Fruit fly (Drosophila melanogaster) whole organism, embryonic: ENCODE measurements around the gene ebo.

Experiments
- B-H1 ChIP-seq: fragments of 200-800 bp; sonication (Bioruptor generic); IDR thresholded peaks from 3 replicates; pipeline ENCODE4 v1.3.6; 2022; ENCODE audit warnings: missing biosample characterization, missing genetic modification characterization
- BtbVII ChIP-seq: fragments of 200-800 bp; sonication (Bioruptor generic); optimal IDR thresholded peaks from 3 replicates; lab custom pipeline; 2017; ENCODE audit warnings: missing biosample characterization, mild to moderate bottlenecking, missing genetic modification characterization
- CG12942 ChIP-seq: fragments of 200-800 bp; sonication (Bioruptor generic); optimal IDR thresholded peaks from 3 replicates; lab custom pipeline; 2016; ENCODE audit warnings: missing biosample characterization, missing genetic modification characterization
- CG16863 ChIP-seq: fragments of 200-800 bp; sonication (Bioruptor generic); optimal IDR thresholded peaks from 3 replicates; lab custom pipeline; 2016; ENCODE audit warnings: missing biosample characterization, missing genetic modification characterization
- CG1832 ChIP-seq: fragments of 200-800 bp; sonication (Bioruptor generic); optimal IDR thresholded peaks from 2 replicates; lab custom pipeline; 2017; ENCODE audit warnings: missing biosample characterization, mild to moderate bottlenecking, missing genetic modification characterization, inconsistent platforms
- CG3726 ChIP-seq: fragments of 200-800 bp; sonication (Bioruptor generic); IDR thresholded peaks from 3 replicates; pipeline ENCODE4, ENCODE4 v1.3.6; 2022; ENCODE audit warnings: missing biosample characterization, missing genetic modification characterization
- CG4282 ChIP-seq: fragments of 200-800 bp; sonication (Bioruptor generic); optimal IDR thresholded peaks from 2 replicates; lab custom pipeline; 2016; ENCODE audit warnings: missing biosample characterization, missing genetic modification characterization
- CG7372 ChIP-seq: fragments of 200-800 bp; sonication (Bioruptor generic); IDR thresholded peaks from 2 replicates; pipeline ENCODE4 v1.3.6; 2022; ENCODE audit warnings: missing biosample characterization, missing genetic modification characterization
- CG9437 ChIP-seq: fragments of 200-800 bp; sonication (Bioruptor generic); optimal IDR thresholded peaks from 2 replicates; lab custom pipeline; 2018; ENCODE audit warnings: missing biosample characterization, mild to moderate bottlenecking, missing genetic modification characterization
- CkIIα-i1 ChIP-seq: fragments of 200-800 bp; sonication (Bioruptor generic); IDR thresholded peaks from 2 replicates; pipeline ENCODE4 v1.3.6; 2022; ENCODE audit warnings: missing biosample characterization, missing genetic modification characterization
- D19B ChIP-seq: fragments of 200-800 bp; sonication (Bioruptor generic); optimal IDR thresholded peaks from 2 replicates; lab custom pipeline; 2017; ENCODE audit warnings: missing biosample characterization, mild to moderate bottlenecking, missing genetic modification characterization
- ERR ChIP-seq: fragments of 200-800 bp; sonication (Bioruptor generic); optimal IDR thresholded peaks from 2 replicates; lab custom pipeline; 2016; ENCODE audit warnings: missing biosample characterization, missing genetic modification characterization
- Gsc ChIP-seq: fragments of 200-800 bp; sonication (Bioruptor generic); IDR thresholded peaks from 2 replicates; pipeline ENCODE4 v1.3.6; 2022; ENCODE audit warnings: missing biosample characterization, missing genetic modification characterization
- Mes4 ChIP-seq: fragments of 200-800 bp; sonication (Bioruptor generic); optimal IDR thresholded peaks from 2 replicates; lab custom pipeline; 2016; ENCODE audit warnings: missing biosample characterization, missing genetic modification characterization
- Oli ChIP-seq: fragments of 200-800 bp; sonication (Bioruptor generic); optimal IDR thresholded peaks from 2 replicates; lab custom pipeline; 2018; ENCODE audit warnings: missing biosample characterization, mild to moderate bottlenecking, missing genetic modification characterization, moderate library complexity
- Pdp1 ChIP-seq, 2 experiments: fragments of 200-800 bp; sonication (Bioruptor generic); optimal IDR thresholded peaks; 3 replicates each; lab custom pipeline; 2016; ENCODE audit warnings: missing biosample characterization in 2 of 2, missing genetic modification characterization in 2 of 2, mild to moderate bottlenecking in 1 of 2, moderate library complexity in 1 of 2
- Rfx ChIP-seq: fragments of 200-800 bp; sonication (Bioruptor generic); IDR thresholded peaks from 2 replicates; pipeline ENCODE4 v1.3.6; 2022; ENCODE audit warnings: missing biosample characterization, missing genetic modification characterization
- Xrp1 ChIP-seq: fragments of 200-800 bp; sonication (Bioruptor generic); IDR thresholded peaks from 2 replicates; pipeline ENCODE4 v1.3.6; 2022; ENCODE audit warnings: missing biosample characterization, missing genetic modification characterization
- btn ChIP-seq: fragments of 200-800 bp; sonication (Bioruptor generic); optimal IDR thresholded peaks from 2 replicates; lab custom pipeline; 2016; ENCODE audit warnings: missing biosample characterization, missing genetic modification characterization
- corto ChIP-seq: fragments of 200-800 bp; sonication (Bioruptor generic); optimal IDR thresholded peaks from 2 replicates; lab custom pipeline; 2016; ENCODE audit warnings: missing biosample characterization, mild to moderate bottlenecking, missing genetic modification characterization, moderate library complexity
- ewg ChIP-seq: fragments of 200-800 bp; sonication (Bioruptor generic); optimal IDR thresholded peaks from 3 replicates; lab custom pipeline; 2017; ENCODE audit warnings: mild to moderate bottlenecking, missing biosample characterization, missing genetic modification reagents, missing genetic modification characterization
- exex ChIP-seq: fragments of 200-800 bp; sonication (Bioruptor generic); optimal IDR thresholded peaks from 4 replicates; lab custom pipeline; 2018; ENCODE audit warnings: missing biosample characterization, mild to moderate bottlenecking, missing genetic modification characterization, moderate library complexity
- gem ChIP-seq: fragments of 200-800 bp; sonication (Bioruptor generic); optimal IDR thresholded peaks from 2 replicates; lab custom pipeline; 2019; ENCODE audit warnings: missing biosample characterization, mild to moderate bottlenecking, missing genetic modification characterization, moderate library complexity
- hb ChIP-seq: fragments of 200-800 bp; sonication (Bioruptor generic); IDR thresholded peaks from 3 replicates; pipeline ENCODE4 v1.3.6; 2022; ENCODE audit warnings: missing biosample characterization, missing genetic modification characterization; ENCODE audit not compliant: partially characterized antibody
- jing ChIP-seq: fragments of 200-800 bp; sonication (Bioruptor generic); optimal IDR thresholded peaks from 2 replicates; lab custom pipeline; 2018; ENCODE audit warnings: missing biosample characterization, mild to moderate bottlenecking, missing genetic modification characterization
- lbe ChIP-seq: fragments of 200-800 bp; sonication (Bioruptor generic); optimal IDR thresholded peaks from 2 replicates; lab custom pipeline; 2016; ENCODE audit warnings: missing biosample characterization, mild to moderate bottlenecking, missing genetic modification characterization
- nerfin-1 ChIP-seq: fragments of 200-800 bp; sonication (Bioruptor generic); optimal IDR thresholded peaks from 3 replicates; lab custom pipeline; 2019; ENCODE audit warnings: missing biosample characterization, mild to moderate bottlenecking, missing genetic modification characterization, moderate library complexity
- nom ChIP-seq: fragments of 200-800 bp; sonication (Bioruptor generic); optimal IDR thresholded peaks from 2 replicates; lab custom pipeline; 2017; ENCODE audit warnings: missing biosample characterization, missing genetic modification characterization, mild to moderate bottlenecking, moderate library complexity, missing genetic modification reagents
- onecut ChIP-seq: fragments of 200-800 bp; sonication (Bioruptor generic); IDR thresholded peaks from 2 replicates; pipeline ENCODE4 v1.3.6; 2022; ENCODE audit warnings: missing biosample characterization, missing genetic modification characterization
- pnt ChIP-seq: fragments of 200-800 bp; sonication (Bioruptor generic); optimal IDR thresholded peaks from 3 replicates; lab custom pipeline; 2016; ENCODE audit warnings: missing biosample characterization, missing genetic modification characterization
- row ChIP-seq: fragments of 200-800 bp; sonication (Bioruptor generic); IDR thresholded peaks from 3 replicates; pipeline ENCODE4 v1.3.6; 2022; ENCODE audit warnings: missing biosample characterization, missing genetic modification characterization
- sens ChIP-seq: fragments of 200-800 bp; sonication (Bioruptor generic); peaks from one replicate; lab custom pipeline; 2016; ENCODE audit warnings: missing biosample characterization, missing genetic modification characterization
- sna ChIP-seq: fragments of 200-800 bp; sonication (Bioruptor generic); IDR thresholded peaks from 2 replicates; pipeline ENCODE4 v1.3.6; 2022; ENCODE audit warnings: missing biosample characterization, missing genetic modification characterization; ENCODE audit not compliant: partially characterized antibody
- zen ChIP-seq: fragments of 200-800 bp; sonication (Bioruptor generic); optimal IDR thresholded peaks from 3 replicates; lab custom pipeline; 2018; ENCODE audit warnings: missing biosample characterization, mild to moderate bottlenecking, missing genetic modification characterization, moderate library complexity

The ebo gene

DNA sequence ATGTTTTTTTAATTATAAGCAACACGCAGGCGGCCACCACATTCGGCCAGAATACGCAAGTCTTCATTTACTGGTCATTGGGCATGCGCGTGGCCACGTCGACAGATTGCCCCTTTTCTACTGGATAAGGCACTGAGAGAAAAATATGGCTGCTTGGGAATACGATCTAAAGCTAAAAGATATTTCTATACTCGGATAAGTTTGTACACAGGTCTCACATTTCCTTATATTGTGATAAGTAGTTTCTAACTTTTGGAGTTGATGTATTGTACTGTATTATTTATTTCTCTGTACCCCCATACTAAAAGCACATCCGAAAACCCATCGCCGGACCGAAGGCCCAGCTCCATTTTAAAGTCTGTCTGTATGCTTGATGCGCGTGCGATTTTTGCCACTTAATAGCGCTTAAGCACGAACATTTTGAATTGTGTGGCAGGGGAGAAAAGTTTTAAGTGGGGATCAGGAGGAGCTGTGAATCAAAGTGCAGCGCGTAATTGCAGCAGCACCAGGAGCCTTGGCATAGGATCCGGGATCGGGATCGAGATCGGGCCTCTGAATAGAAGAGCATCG is 32.3 kb downstream of the ebo start:
- TF ChIP-seq gem (tag; lab: Kevin White, UChicago) (peak; percentile 1), nom (GFP tag; lab: Kevin White, UChicago) (peak; percentile 29), Xrp1 (GFP tag; lab: Robert Waterston, UW) (peak; percentile 26; the same call in 1 of the 2 replicates), Pdp1 (GFP tag; optimal IDR thresholded peaks at IDR 0.05; lab: Kevin White, UChicago) (no peak), sens (GFP tag; lab: Kevin White, UChicago) (peak; percentile 67), onecut (GFP tag; lab: Robert Waterston, UW) (no peak), Oli (tag; lab: Kevin White, UChicago) (no peak), corto (peak; percentile 41), CG3726 (no peak), CG12942 (GFP tag; lab: Kevin White, UChicago) (no peak), ERR (GFP tag; lab: Kevin White, UChicago) (no peak), lbe (GFP tag; lab: Kevin White, UChicago) (peak; percentile 22), CG1832 (GFP tag; lab: Kevin White, UChicago) (no peak), btn (GFP tag; lab: Kevin White, UChicago) (no peak)
- TF ChIP-seq, all 482 proteins: peak for 6

DNA sequence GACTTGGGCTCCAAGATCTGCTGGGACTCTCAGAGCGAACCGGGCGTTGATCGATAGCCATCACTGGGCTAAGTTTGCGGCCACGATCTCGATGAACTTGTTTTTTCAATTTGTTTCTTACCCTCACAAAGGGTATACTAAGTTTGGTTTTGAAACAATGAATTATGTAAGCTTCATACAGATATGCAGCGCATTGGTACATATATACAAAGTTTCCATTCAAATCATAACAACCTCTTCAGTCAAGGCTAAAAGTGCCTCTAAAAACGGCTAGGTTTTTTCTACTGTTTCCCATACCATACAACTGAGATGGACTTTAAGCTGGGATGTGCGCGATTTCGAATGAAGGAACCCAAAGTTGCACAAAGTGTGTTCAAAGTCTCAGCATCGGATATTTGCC is 35.1 kb downstream of the ebo start:
- TF ChIP-seq CG7372 (GFP tag; lab: Robert Waterston, UW) (no peak), B-H1 (GFP tag; lab: Robert Waterston, UW) (no peak), CG4282 (GFP tag; lab: Kevin White, UChicago) (no peak), nerfin-1 (tag; lab: Kevin White, UChicago) (no peak), ewg (GFP tag; lab: Kevin White, UChicago) (no peak), pnt (GFP tag; lab: Kevin White, UChicago) (no peak), CkIIα-i1 (GFP tag; lab: Robert Waterston, UW) (no peak), Gsc (GFP tag; lab: Robert Waterston, UW) (no peak), hb (GFP tag; lab: Robert Waterston, UW) (no peak), BtbVII (GFP tag; lab: Kevin White, UChicago) (no peak), jing (no peak), Rfx (GFP tag; lab: Robert Waterston, UW) (no peak)
- TF ChIP-seq, all 482 proteins: peak for 0

DNA sequence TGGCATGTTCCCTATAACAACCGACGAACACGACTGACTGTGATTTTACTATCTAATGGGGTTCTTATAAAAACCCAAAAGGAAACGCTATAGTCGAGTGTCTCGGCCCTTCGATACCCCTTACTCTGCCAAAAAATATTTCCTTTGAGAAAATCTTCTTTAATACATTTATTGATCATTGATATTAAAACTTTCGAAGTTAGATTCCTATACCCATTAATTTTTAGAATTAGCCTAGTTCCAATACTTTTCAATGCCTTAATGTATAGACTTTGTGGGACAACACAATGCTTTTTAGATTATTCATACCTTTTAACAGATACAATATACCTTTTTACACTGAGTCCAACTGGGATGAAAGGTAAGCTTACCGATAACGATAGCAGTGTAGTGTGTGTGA is 39.0 kb downstream of the ebo start, which contains the start of gene Pgcl:
Gene Pgcl, minus strand, starts transcription at position 45 of the 400 bp plus-strand sequence.
- TF ChIP-seq row (GFP tag; lab: Robert Waterston, UW), result peak; percentile 55
- TF ChIP-seq D19B (GFP tag; lab: Kevin White, UChicago), result peak; percentile 65
- TF ChIP-seq Mes4 (GFP tag; lab: Kevin White, UChicago), result no peak
- TF ChIP-seq sna (GFP tag; lab: Robert Waterston, UW), result no peak
- TF ChIP-seq zen (tag; lab: Kevin White, UChicago), result no peak
- no peak for TF ChIP-seq CG16863

DNA sequence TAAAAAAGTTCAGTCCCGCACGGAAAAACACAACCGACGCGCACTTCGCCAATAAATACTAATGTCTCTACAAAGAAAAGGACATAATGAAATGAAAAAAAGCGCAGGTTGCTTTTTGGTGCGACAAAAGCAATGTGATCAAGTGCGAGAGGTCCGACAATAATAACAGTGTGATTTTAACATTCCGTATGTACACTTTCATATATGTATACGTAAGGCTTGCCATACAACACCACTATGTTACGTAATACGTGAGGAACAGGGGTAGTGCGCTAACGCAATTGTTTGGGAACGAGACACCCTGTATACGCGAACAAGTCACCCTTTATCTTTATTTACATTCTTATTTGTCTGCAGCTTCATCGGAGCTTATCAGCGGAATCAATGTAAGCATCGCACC is 48.2 kb downstream of the ebo start:
- peak in 1 of 2 experiments; percentile 53 for TF ChIP-seq Pdp1 (GFP tag; optimal IDR thresholded peaks at IDR 0.05; lab: Kevin White, UChicago)
- no peak for TF ChIP-seq exex (tag; lab: Kevin White, UChicago)
- TF ChIP-seq CG9437, result peak; percentile 63
